Worm (Caenorhabditis elegans) whole organism, midembryonic: ENCODE results near the gene F02H6.3.

Experiments
- T22C8.4 ChIP-seq: fragments of 200-800 bp; sonication (Bioruptor generic); IDR thresholded peaks from 2 replicates; pipeline ENCODE4 v1.3.6; 2022; ENCODE audit warnings: missing genetic modification characterization, missing compliant biosample characterization
- cog-1 ChIP-seq: sonication (generic microtip); optimal IDR thresholded peaks from 2 replicates; lab custom pipeline; 2016; ENCODE audit warnings: missing genetic modification characterization, missing compliant biosample characterization
- flt-1 ChIP-seq: fragments of 200-800 bp; sonication (Bioruptor generic); IDR thresholded peaks from 2 replicates; pipeline ENCODE4 v1.3.6; 2022; ENCODE audit warnings: missing genetic modification characterization, missing compliant biosample characterization
- klf-2 ChIP-seq: fragments of 200-800 bp; sonication (Bioruptor generic); conservative IDR thresholded peaks from 2 replicates; pipeline ENCODE4 v1.3.6; 2022; ENCODE audit warnings: missing genetic modification reagents, missing genetic modification characterization, missing compliant biosample characterization
- med-1 ChIP-seq: sonication (generic microtip); optimal IDR thresholded peaks from 2 replicates; lab custom pipeline; 2017; ENCODE audit warnings: missing genetic modification characterization, mild to moderate bottlenecking, missing compliant biosample characterization, antibody characterized with exemption, missing genetic modification reagents; ENCODE audit not compliant: insufficient read depth
- ref-1 ChIP-seq: fragments of 200-800 bp; sonication (Bioruptor generic); conservative IDR thresholded peaks from 2 replicates; pipeline ENCODE4 v1.3.6; 2022; ENCODE audit warnings: missing genetic modification reagents, missing genetic modification characterization, missing compliant biosample characterization
- tab-1 ChIP-seq: fragments of 200-800 bp; sonication (Bioruptor generic); IDR thresholded peaks from 2 replicates; pipeline ENCODE4 v1.3.6; 2022; ENCODE audit warnings: missing genetic modification characterization, missing compliant biosample characterization
- ztf-23 ChIP-seq: fragments of 200-800 bp; sonication (Bioruptor generic); IDR thresholded peaks from 2 replicates; pipeline ENCODE4 v1.3.6; 2022; ENCODE audit warnings: missing genetic modification reagents, missing genetic modification characterization, missing compliant biosample characterization
- ztf-29 ChIP-seq: fragments of 200-800 bp; sonication (Bioruptor generic); IDR thresholded peaks from 2 replicates; pipeline ENCODE4 v1.3.6; 2022; ENCODE audit warnings: missing genetic modification reagents, missing genetic modification characterization, missing compliant biosample characterization

F02H6.3 gene

DNA sequence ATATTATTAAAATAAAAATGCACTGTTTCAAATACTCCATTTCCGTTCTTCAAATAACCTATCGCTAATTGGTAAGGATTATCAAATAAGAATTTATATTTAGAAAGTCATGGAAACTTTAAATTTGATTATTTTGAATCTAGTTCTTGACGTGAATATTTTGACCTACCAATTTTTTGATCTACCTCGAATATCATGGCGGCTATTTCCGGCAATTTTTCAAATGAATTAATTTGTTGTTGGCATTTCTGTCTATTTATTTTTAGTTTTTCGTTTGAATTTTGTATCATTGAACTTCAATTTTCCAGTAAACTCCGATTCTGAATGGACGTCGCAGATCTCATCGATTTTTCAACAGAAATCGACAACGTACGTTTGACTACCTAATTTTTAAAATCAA lies at the start of gene F02H6.3:
F02H6.3 (plus strand) TSS at position 266 of the 400 bp plus-strand sequence.
- no peak for TF ChIP-seq T22C8.4 (GFP tag; lab: Robert Waterston, UW)
- TF ChIP-seq ztf-23 (GFP tag; lab: Robert Waterston, UW) = no peak

DNA sequence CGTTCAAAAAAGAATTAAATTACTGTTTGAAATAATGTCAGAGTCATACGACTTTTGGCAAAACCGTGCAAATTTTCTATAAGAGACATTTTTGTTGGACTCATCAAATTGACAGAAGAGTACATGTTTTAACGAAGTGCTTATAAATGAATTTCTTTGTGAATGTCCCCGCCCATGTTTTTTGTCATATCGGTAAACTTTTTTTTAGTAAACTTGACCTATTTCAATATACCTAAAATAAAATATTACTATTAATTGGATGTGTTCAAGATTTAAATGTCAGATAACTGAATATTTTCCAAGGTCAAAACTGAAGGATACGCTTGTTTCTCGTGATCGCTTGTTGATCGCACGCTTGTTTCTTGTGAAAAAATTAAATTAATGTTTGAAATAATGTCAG lies 45.1 kb upstream of the F02H6.3 start, which contains the start of gene R05A10.8:
R05A10.8 (minus strand) TSS at position 101 of the 400 bp plus-strand sequence.
- TF ChIP-seq T22C8.4 (GFP tag; lab: Robert Waterston, UW) (no peak), klf-2 (no peak), ref-1 (no peak), tab-1 (GFP tag; lab: Robert Waterston, UW) (no peak), ztf-23 (GFP tag; lab: Robert Waterston, UW) (no peak)

DNA sequence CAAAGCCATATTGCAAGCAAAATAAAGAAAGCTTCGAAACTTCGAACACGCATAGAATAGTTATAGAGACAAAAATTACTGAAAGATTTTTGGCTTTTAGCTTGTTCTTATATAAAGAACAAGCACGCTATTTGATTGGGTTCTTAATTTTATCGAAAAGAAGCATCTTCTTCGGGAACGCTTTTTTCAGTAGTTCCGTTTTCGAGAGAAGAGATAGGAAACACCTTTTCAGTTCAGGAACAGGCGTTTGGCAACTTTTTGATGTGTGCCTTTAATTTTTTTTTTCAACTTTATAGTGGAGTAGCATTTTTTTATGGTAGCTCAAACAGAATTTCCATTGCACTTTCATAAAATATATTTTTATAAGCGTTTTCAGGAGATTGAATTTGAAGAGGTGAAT lies 40.5 kb upstream of the F02H6.3 start, which contains the start of gene R05A10.7:
R05A10.7 (minus strand) TSS at position 101 of the 400 bp plus-strand sequence.
- TF ChIP-seq flt-1 (GFP tag; lab: Robert Waterston, UW) = no peak
- no peak for TF ChIP-seq T22C8.4 (GFP tag; lab: Robert Waterston, UW)
- no peak for TF ChIP-seq klf-2
- TF ChIP-seq ref-1 = no peak
- no peak for TF ChIP-seq cog-1 (tag; lab: Kevin White, UChicago)
- no peak for TF ChIP-seq tab-1 (GFP tag; lab: Robert Waterston, UW)
- no peak for TF ChIP-seq med-1 (GFP tag; lab: Kevin White, UChicago)
- TF ChIP-seq ztf-23 (GFP tag; lab: Robert Waterston, UW) = no peak

DNA sequence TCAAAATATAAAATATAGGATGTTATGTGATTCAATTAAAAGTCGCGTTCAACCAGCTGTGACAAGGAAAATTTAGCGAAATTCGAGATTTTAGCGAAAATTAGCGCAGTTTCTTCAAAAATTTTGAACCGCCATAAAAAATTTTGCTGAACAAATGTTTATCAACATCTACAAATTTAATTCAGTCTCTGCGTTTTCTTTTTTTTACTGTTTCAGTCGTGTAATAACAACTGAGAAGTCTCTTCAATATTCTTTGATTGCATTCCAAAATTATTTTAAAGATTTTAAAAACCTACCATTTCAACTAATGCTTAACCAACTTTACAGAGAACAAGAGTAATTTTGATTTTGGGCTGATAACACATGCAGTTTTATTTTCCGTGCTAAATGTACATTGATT lies 39.1 kb upstream of the F02H6.3 start:
- TF ChIP-seq klf-2 (no peak), ztf-23 (GFP tag; lab: Robert Waterston, UW) (no peak), T22C8.4 (GFP tag; lab: Robert Waterston, UW) (no peak), flt-1 (GFP tag; lab: Robert Waterston, UW) (no peak), tab-1 (GFP tag; lab: Robert Waterston, UW) (no peak), cog-1 (tag; lab: Kevin White, UChicago) (no peak), ref-1 (no peak), ztf-29 (GFP tag; lab: Robert Waterston, UW) (no peak), med-1 (GFP tag; lab: Kevin White, UChicago) (no peak)

DNA sequence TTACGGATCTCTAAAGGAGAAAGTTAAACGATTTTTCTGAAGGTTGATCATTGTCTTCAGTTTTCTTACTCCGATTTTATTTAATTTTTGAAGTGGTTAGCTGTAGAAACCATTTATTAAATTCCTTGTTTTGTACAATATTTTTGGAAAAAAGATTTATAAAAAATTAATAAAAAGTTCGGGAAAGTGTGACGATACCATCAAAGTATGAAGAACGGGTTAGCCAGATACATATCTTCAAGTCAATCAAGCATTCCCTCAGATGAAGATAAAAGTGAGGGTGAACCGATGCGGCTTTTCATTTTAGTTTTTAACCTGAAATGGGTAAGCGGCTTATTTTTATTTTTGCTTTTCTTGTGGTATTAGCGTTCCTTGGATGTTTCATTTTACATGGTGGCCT lies 37.8 kb upstream of the F02H6.3 start, which contains the start of gene R05A10.6:
R05A10.6 (plus strand) TSS at position 301 of the 400 bp plus-strand sequence.
- no peak for TF ChIP-seq ref-1
- no peak for TF ChIP-seq ztf-29 (GFP tag; lab: Robert Waterston, UW)
- no peak for TF ChIP-seq T22C8.4 (GFP tag; lab: Robert Waterston, UW)
- no peak for TF ChIP-seq tab-1 (GFP tag; lab: Robert Waterston, UW)
- no peak for TF ChIP-seq flt-1 (GFP tag; lab: Robert Waterston, UW)
- no peak for TF ChIP-seq ztf-23 (GFP tag; lab: Robert Waterston, UW)
- no peak for TF ChIP-seq med-1 (GFP tag; lab: Kevin White, UChicago)
- TF ChIP-seq cog-1 (tag; lab: Kevin White, UChicago) = no peak

DNA sequence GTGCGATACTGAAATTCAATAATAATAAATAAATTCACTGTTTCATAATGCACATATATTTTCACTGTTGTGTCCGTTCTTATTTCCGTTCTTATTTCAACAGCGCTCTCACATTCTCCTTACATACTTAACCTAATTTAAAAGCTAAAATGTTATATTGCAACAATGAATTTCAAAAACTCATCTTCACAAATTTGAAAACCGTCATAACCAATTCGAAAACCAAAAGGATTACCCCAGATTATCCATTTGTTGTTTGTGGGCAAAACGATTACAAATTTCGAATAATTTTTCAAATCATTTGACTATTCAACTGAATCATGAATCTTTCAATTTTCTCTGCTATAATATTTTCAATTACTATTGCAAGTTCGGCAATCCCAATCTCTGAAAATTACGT lies 31.0 kb upstream of the F02H6.3 start, which contains the start of gene R05A10.4:
R05A10.4 (plus strand) TSS at position 301 of the 400 bp plus-strand sequence.
- no peak for TF ChIP-seq cog-1 (tag; lab: Kevin White, UChicago)
- no peak for TF ChIP-seq tab-1 (GFP tag; lab: Robert Waterston, UW)
- TF ChIP-seq T22C8.4 (GFP tag; lab: Robert Waterston, UW) = no peak
- TF ChIP-seq ztf-29 (GFP tag; lab: Robert Waterston, UW) = no peak
- TF ChIP-seq flt-1 (GFP tag; lab: Robert Waterston, UW) = no peak
- TF ChIP-seq ref-1 = no peak
- TF ChIP-seq ztf-23 (GFP tag; lab: Robert Waterston, UW) = no peak
- TF ChIP-seq klf-2 = no peak
- TF ChIP-seq med-1 (GFP tag; lab: Kevin White, UChicago) = no peak

DNA sequence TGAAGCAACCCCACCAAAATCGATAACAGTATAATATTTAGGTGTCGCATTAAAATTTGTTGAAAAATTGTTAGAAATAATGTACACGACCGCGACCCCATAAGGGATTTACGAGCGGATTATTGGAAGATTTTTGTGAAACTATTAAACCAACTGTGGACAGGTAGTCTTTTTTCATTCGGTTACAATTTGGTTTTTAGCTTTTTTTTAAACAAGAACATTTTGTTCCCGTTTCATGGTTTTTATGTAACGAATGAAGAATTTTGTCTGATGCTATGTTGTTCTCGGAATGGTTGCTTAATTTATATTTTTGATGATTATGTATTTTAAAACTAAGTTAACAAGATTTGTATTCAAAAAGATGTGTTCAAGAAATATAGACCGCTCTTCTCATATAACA lies 26.9 kb upstream of the F02H6.3 start, which contains the start of gene R05A10.3:
R05A10.3 (minus strand) TSS at position 101 of the 400 bp plus-strand sequence.
- TF ChIP-seq ref-1 (no peak), tab-1 (GFP tag; lab: Robert Waterston, UW) (no peak), ztf-23 (GFP tag; lab: Robert Waterston, UW) (no peak), T22C8.4 (GFP tag; lab: Robert Waterston, UW) (no peak), ztf-29 (GFP tag; lab: Robert Waterston, UW) (no peak), flt-1 (GFP tag; lab: Robert Waterston, UW) (no peak), klf-2 (no peak), cog-1 (tag; lab: Kevin White, UChicago) (no peak), med-1 (GFP tag; lab: Kevin White, UChicago) (no peak)

DNA sequence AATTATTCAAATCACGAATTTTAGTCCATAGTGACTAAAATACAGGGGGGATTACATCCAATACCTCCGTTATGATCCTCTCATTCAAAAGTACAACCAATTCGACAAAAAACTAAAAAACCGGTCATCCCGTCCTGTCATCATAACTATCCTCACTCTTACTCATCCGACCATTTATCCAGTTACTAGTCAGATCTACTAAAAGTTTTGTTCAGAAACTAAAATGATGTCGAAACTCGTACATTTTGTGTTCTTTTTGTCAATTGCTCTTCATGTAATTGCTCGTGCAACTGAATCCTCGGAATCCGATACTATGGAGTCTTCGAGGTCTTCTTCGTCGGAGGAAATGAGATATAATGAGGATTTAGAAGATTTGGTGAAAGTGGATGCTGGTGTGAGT lies 26.2 kb upstream of the F02H6.3 start, which contains the start of gene R05A10.2:
R05A10.2 (plus strand) TSS at position 214 of the 400 bp plus-strand sequence.
- TF ChIP-seq ztf-29 (GFP tag; lab: Robert Waterston, UW) = no peak
- TF ChIP-seq klf-2 = no peak
- TF ChIP-seq med-1 (GFP tag; lab: Kevin White, UChicago) = no peak
- TF ChIP-seq tab-1 (GFP tag; lab: Robert Waterston, UW) = no peak
- no peak for TF ChIP-seq T22C8.4 (GFP tag; lab: Robert Waterston, UW)
- no peak for TF ChIP-seq ztf-23 (GFP tag; lab: Robert Waterston, UW)
- TF ChIP-seq cog-1 (tag; lab: Kevin White, UChicago) = no peak
- TF ChIP-seq ref-1 = no peak

DNA sequence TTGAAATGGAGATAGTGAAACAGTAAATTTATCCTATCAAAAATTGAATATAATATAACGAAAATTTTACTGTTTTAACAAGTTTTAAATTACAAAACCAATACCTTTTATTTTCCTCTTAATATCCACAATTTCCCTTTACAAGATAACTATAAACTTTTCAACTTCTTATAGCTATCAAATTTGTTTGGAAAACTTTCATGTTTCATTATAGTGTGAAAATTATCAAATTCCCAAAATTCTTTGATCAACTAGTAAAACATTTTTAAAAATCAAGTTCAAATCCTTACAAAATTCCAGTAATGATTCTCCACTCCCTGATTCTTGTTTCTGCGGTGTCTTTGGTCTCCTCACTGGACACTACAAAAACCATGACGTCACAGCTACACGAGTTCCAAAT lies 21.1 kb upstream of the F02H6.3 start, which contains the start of gene R05A10.1:
R05A10.1 (plus strand) TSS at position 301 of the 400 bp plus-strand sequence.
- TF ChIP-seq ztf-29 (GFP tag; lab: Robert Waterston, UW) (no peak), tab-1 (GFP tag; lab: Robert Waterston, UW) (no peak), klf-2 (no peak), T22C8.4 (GFP tag; lab: Robert Waterston, UW) (no peak), cog-1 (tag; lab: Kevin White, UChicago) (no peak), med-1 (GFP tag; lab: Kevin White, UChicago) (no peak), ref-1 (no peak), flt-1 (GFP tag; lab: Robert Waterston, UW) (no peak), ztf-23 (GFP tag; lab: Robert Waterston, UW) (no peak)
